Worm (Caenorhabditis elegans) whole organism, L1 larva: ENCODE data around the gene Y105C5A.1.
"Not testable (repeated sequence)": the region's sequence is repeated elsewhere in the genome, so short reads cannot be mapped to it uniquely, and the experiment has no call there.

ENCODE experiments used
- C04F5.9 ChIP-seq: sonication (generic microtip); optimal IDR thresholded peaks from 2 replicates; lab custom pipeline; 2016; ENCODE audit warnings: missing genetic modification characterization, missing compliant biosample characterization
- F16B12.6 ChIP-seq: fragments of 150-350 bp; optimal IDR thresholded peaks from 2 replicates; lab custom pipeline; 2014; ENCODE audit warnings: missing biosample characterization, missing genetic modification characterization
- aha-1 ChIP-seq: fragments of 150-350 bp; optimal IDR thresholded peaks from 2 replicates; lab custom pipeline; 2014; ENCODE audit warnings: missing biosample characterization, missing genetic modification characterization
- aly-2 ChIP-seq: fragments of 150-350 bp; optimal IDR thresholded peaks from 2 replicates; lab custom pipeline; 2014; ENCODE audit warnings: missing biosample characterization, missing genetic modification characterization
- blmp-1 ChIP-seq: fragments of 150-350 bp; optimal IDR thresholded peaks from 2 replicates; lab custom pipeline; 2014; ENCODE audit warnings: missing biosample characterization, missing genetic modification characterization
- ceh-63 ChIP-seq: fragments of 200-800 bp; sonication (Bioruptor generic); optimal IDR thresholded peaks from 2 replicates; lab custom pipeline; 2018; ENCODE audit warnings: mild to moderate bottlenecking, missing genetic modification characterization, missing compliant biosample characterization
- ceh-8 ChIP-seq: fragments of 200-800 bp; sonication (Bioruptor generic); optimal IDR thresholded peaks from 2 replicates; lab custom pipeline; 2018; ENCODE audit warnings: mild to moderate bottlenecking, missing genetic modification characterization, moderate library complexity, missing compliant biosample characterization
- ceh-90 ChIP-seq: sonication (generic microtip); optimal IDR thresholded peaks from 2 replicates; lab custom pipeline; 2016; ENCODE audit warnings: missing genetic modification characterization, missing compliant biosample characterization
- dsc-1 ChIP-seq: sonication (generic microtip); optimal IDR thresholded peaks from 2 replicates; lab custom pipeline; 2016; ENCODE audit warnings: mild to moderate bottlenecking, missing genetic modification characterization, missing compliant biosample characterization
- elt-3 ChIP-seq, 6 experiments: fragments of 150-350 bp in 1 of 6; sonication (generic microtip); optimal IDR thresholded peaks; 2 replicates each; lab custom pipeline; 2017 to 2018; ENCODE audit warnings: missing biosample characterization in 6 of 6, missing genetic modification characterization in 6 of 6, inconsistent platforms in 1 of 6
- fkh-10 ChIP-seq: sonication (generic microtip); optimal IDR thresholded peaks from 2 replicates; lab custom pipeline; 2017; ENCODE audit warnings: missing biosample characterization, missing genetic modification reagents, missing genetic modification characterization
- fkh-4 ChIP-seq: sonication (generic microtip); optimal IDR thresholded peaks from 2 replicates; lab custom pipeline; 2016; ENCODE audit warnings: missing compliant biosample characterization, missing genetic modification characterization, borderline replicate concordance
- fos-1 ChIP-seq: fragments of 150-350 bp; optimal IDR thresholded peaks from 2 replicates; lab custom pipeline; 2014; ENCODE audit warnings: missing biosample characterization, missing genetic modification characterization
- grh-1 ChIP-seq: fragments of 200-800 bp; sonication (Bioruptor generic); IDR thresholded peaks from 2 replicates; pipeline ENCODE4 v1.3.6; 2022; ENCODE audit warnings: missing genetic modification reagents, missing genetic modification characterization, missing compliant biosample characterization
- hpl-2 ChIP-seq: fragments of 150-350 bp; optimal IDR thresholded peaks from 2 replicates; lab custom pipeline; 2014; ENCODE audit warnings: missing biosample characterization, missing genetic modification reagents, missing genetic modification characterization
- irx-1 ChIP-seq: sonication (generic microtip); optimal IDR thresholded peaks from 2 replicates; lab custom pipeline; 2016; ENCODE audit warnings: missing genetic modification characterization, missing compliant biosample characterization
- jun-1 ChIP-seq: fragments of 150-350 bp; optimal IDR thresholded peaks from 2 replicates; lab custom pipeline; 2014; ENCODE audit warnings: missing biosample characterization, missing genetic modification reagents, missing genetic modification characterization
- lin-13 ChIP-seq: fragments of 150-350 bp; optimal IDR thresholded peaks from 2 replicates; lab custom pipeline; 2014; ENCODE audit warnings: missing biosample characterization, missing genetic modification reagents, missing genetic modification characterization
- lin-14 ChIP-seq: fragments of 200-800 bp; sonication (Bioruptor generic); optimal IDR thresholded peaks from 2 replicates; lab custom pipeline; 2018; ENCODE audit warnings: mild to moderate bottlenecking, missing genetic modification characterization, moderate library complexity, missing compliant biosample characterization
- lin-35 ChIP-seq, 2 experiments: fragments of 150-350 bp; optimal IDR thresholded peaks; 2 replicates each; lab custom pipeline; 2014; ENCODE audit warnings: missing biosample characterization in 2 of 2, missing genetic modification characterization in 2 of 2, missing genetic modification reagents in 2 of 2
- mab-9 ChIP-seq: fragments of 200-800 bp; sonication (Bioruptor generic); IDR thresholded peaks from 2 replicates; pipeline ENCODE4 v1.3.6; 2022; ENCODE audit warnings: missing genetic modification reagents, missing genetic modification characterization, missing compliant biosample characterization
- nhr-76 ChIP-seq: sonication (generic microtip); optimal IDR thresholded peaks from 2 replicates; lab custom pipeline; 2017; ENCODE audit warnings: missing biosample characterization, missing genetic modification characterization
- nhr-77 ChIP-seq: fragments of 150-350 bp; optimal IDR thresholded peaks from 2 replicates; lab custom pipeline; 2014; ENCODE audit warnings: missing biosample characterization, missing genetic modification characterization
- nhr-85 ChIP-seq: sonication (generic microtip); peaks from one replicate; lab custom pipeline; 2016; ENCODE audit warnings: missing genetic modification characterization, inconsistent platforms, missing compliant biosample characterization
- snu-23 ChIP-seq: sonication (generic microtip); optimal IDR thresholded peaks from 2 replicates; lab custom pipeline; 2016; ENCODE audit warnings: missing genetic modification characterization, missing compliant biosample characterization
- sox-4 ChIP-seq: sonication (generic microtip); optimal IDR thresholded peaks from 2 replicates; lab custom pipeline; 2016; ENCODE audit warnings: missing genetic modification characterization, missing compliant biosample characterization
- unc-86 ChIP-seq: sonication (generic microtip); optimal IDR thresholded peaks from 2 replicates; lab custom pipeline; 2016; ENCODE audit warnings: missing genetic modification characterization, missing compliant biosample characterization
- zag-1 ChIP-seq: fragments of 150-350 bp; optimal IDR thresholded peaks from 2 replicates; lab custom pipeline; 2014; ENCODE audit warnings: missing biosample characterization, missing genetic modification characterization
- zip-4 ChIP-seq: fragments of 200-800 bp; sonication (Bioruptor generic); optimal IDR thresholded peaks from 2 replicates; lab custom pipeline; 2018; ENCODE audit warnings: mild to moderate bottlenecking, missing genetic modification characterization, moderate library complexity, missing compliant biosample characterization
- ztf-4 ChIP-seq: fragments of 150-350 bp; optimal IDR thresholded peaks from 2 replicates; lab custom pipeline; 2014; ENCODE audit warnings: missing biosample characterization, missing genetic modification characterization

Gene Y105C5A.1

DNA sequence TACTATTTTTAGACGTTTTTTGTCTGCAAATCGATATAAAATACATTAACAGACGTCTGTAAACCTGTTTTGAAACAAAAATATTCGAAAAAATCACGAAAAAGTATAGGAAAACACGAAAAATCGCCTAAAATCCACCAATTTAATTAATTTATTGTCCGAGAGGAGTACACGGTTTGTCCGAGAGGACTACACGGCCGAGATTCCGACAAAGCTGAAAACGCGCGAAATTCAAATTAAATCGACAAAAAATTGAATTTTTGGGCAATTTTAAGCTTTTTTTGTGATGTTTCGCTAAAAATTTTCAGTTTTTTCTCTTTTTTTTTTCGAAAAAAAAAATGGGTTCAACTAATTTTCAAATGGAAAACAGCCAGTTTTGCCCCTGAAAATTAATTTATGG, 37.8 kb downstream of the Y105C5A.1 start (continued):
- no peak for TF ChIP-seq ceh-8 (GFP tag; lab: Kevin White, UChicago)
- no peak for TF ChIP-seq fos-1
- TF ChIP-seq ztf-4 (tag; lab: Kevin White, UChicago), result no peak
- peak; percentile 75 for TF ChIP-seq dsc-1 (tag; lab: Kevin White, UChicago)
- no peak for TF ChIP-seq nhr-77 (tag; lab: Kevin White, UChicago)
- peak; percentile 56 for TF ChIP-seq grh-1 (GFP tag; lab: Robert Waterston, UW)
- peak; percentile 16 for TF ChIP-seq zip-4 (GFP tag; lab: Kevin White, UChicago)
- TF ChIP-seq C04F5.9 (tag; lab: Kevin White, UChicago), result peak; percentile 28
- peak; percentile 48 for TF ChIP-seq lin-13 (GFP tag; lab: Kevin White, UChicago)
- TF ChIP-seq irx-1 (tag; lab: Kevin White, UChicago), result peak; percentile 82
- TF ChIP-seq jun-1 (tag; lab: Kevin White, UChicago), result no peak
- no peak for TF ChIP-seq unc-86 (tag; lab: Kevin White, UChicago)
- TF ChIP-seq F16B12.6 (tag; lab: Kevin White, UChicago), result peak; percentile 29
- TF ChIP-seq hpl-2 (GFP tag; lab: Kevin White, UChicago), result no peak
- TF ChIP-seq nhr-76, result no peak
- TF ChIP-seq blmp-1, result peak; percentile 16
- TF ChIP-seq elt-3 (tag; optimal IDR thresholded peaks at IDR 0.05; lab: Kevin White, UChicago), result peak in 2 of 6 experiments; percentile 35 to 49
- TF ChIP-seq ceh-90 (tag; lab: Kevin White, UChicago), result peak; percentile 89
- TF ChIP-seq fkh-4 (tag; lab: Kevin White, UChicago), result peak; percentile 86
- peak; percentile 46 for TF ChIP-seq sox-4 (tag; lab: Kevin White, UChicago)
- peak; percentile 84 to 94 for TF ChIP-seq lin-35 (GFP tag; optimal IDR thresholded peaks at IDR 0.05; lab: Kevin White, UChicago)
- TF ChIP-seq ceh-63 (GFP tag; lab: Kevin White, UChicago), result no peak
- TF ChIP-seq, all 84 proteins: peak for 50

DNA sequence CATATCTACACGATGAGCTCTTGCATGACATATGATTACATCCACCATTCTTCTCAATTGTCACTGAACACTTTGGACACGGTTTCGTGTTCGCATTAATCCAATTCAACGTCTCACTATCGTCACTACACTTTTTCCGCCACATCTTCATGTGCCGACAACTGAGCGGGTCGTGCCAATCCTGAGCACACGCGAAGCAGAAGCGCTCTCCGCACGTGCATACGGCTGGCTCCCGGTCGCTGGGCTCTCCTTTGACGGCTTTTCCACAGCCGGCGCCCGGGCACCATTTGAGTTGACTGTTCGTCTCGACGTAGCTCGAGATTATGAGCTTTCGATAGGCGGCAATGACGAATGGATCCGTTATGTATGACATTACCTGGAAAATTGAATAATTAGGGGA, 38.5 kb downstream of the Y105C5A.1 start:
- TF ChIP-seq lin-14 (GFP tag; lab: Kevin White, UChicago) (no peak), nhr-85 (tag; lab: Kevin White, UChicago) (peak; percentile 33), zag-1 (tag; lab: Kevin White, UChicago) (no peak)

DNA sequence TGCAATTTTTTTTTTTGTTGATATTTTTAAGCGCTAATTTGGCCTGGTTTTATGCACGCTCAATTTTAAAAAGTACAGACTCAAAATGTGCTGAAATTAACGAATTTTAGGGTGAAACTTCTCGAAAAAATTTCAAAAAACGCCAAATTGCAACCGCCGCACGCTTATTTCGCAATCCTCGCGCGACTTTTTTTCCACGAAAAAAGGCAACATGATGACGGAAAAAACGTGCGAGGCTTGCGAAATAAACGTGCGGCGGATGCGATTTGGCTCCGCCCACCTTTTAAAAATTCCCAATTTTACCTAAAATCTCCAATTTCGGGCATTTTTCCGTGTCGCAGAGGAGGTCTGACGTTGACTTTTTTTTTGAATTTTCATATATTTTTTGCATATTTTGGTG, 39.3 kb downstream of the Y105C5A.1 start:
- no peak for TF ChIP-seq nhr-76
- TF ChIP-seq aly-2 (tag; lab: Kevin White, UChicago), result no peak
- no peak for TF ChIP-seq snu-23 (GFP tag; lab: Kevin White, UChicago)
- TF ChIP-seq F16B12.6 (tag; lab: Kevin White, UChicago), result no peak
- TF ChIP-seq fkh-4 (tag; lab: Kevin White, UChicago), result no peak

DNA sequence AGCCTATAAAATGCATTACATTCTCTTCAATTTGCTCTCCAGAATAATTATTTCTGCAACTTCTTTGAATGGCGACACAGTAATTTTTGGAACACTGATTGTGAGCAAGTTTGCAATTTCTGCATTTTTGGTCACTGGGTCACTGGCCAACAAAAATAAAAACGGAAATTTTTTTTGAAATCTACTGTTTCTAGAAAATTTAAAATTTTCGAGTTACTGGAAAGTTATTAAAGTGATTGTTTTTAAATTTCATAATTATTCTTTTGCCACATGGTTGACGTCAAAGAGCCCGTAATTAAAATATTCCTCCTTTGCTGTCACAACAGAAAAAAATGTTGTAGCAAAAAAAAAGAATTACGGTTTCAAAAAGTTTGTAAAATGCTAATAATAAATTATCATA, 40.5 kb downstream of the Y105C5A.1 start:
- no peak for TF ChIP-seq fkh-10 (GFP tag; lab: Kevin White, UChicago)

DNA sequence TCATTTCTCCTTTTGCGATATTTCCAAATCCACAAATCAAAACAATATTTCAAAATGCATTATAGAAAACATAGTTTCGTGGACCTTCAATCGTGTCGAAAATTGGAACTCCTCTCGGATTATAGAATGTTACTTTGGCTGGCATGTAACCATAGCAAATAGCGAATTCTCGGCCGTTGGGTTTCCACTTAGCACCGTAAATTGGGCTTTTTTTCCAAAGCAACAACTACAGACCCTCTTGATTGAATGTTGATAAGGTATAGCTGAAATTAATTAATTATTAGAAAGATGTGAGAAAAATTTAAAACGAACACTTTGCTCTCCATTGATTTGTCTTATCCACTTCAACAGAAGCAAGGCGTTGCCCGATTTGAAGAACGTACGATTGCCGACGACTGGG, 42.9 kb downstream of the Y105C5A.1 start, which contains the start of gene Y73F8A.32:
Gene Y73F8A.32 (minus strand): TSS at position 101 of the 400 bp plus-strand sequence.
- not testable (repeated sequence) for TF ChIP-seq blmp-1; aha-1 (tag; lab: Kevin White, UChicago); mab-9
